Fruit fly (Drosophila melanogaster) Kc167 (cell line): ENCODE measurements around the gene CG6885.

Experiments
- Myc ChIP-seq: fragments of >200 bp; optimal IDR thresholded peaks from 2 replicates; lab custom pipeline; 2017; ENCODE audit warnings: missing external identifiers
- h ChIP-seq: fragments of >200 bp; optimal IDR thresholded peaks from 3 replicates; lab custom pipeline; 2018; ENCODE audit warnings: missing external identifiers
- insv ChIP-seq: fragments of >200 bp; optimal IDR thresholded peaks from 3 replicates; lab custom pipeline; 2018; ENCODE audit warnings: missing external identifiers
- psq ChIP-seq: fragments of >200 bp; optimal IDR thresholded peaks from 2 replicates; lab custom pipeline; 2017; ENCODE audit warnings: missing external identifiers

DNA sequence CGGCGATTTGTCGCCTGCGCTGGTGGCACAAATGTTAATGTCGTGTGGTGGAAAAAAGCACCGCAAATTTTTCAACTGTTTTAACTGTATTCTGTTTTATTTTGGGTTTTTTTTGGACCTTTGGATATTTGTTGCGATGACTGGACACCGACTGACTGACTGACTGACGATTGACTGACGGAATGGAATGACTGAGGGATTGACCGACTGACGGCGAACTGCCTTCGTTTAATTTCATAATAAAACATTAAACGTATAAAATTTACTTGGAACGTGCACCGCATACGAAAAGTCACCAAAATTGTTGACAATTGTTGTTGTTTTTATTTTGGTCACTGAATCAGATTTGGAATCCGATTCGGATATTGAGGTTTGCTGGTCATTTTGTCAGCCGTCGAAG is 25.5 kb downstream of the CG6885 start:
- TF ChIP-seq Myc (lab: Kevin White, UChicago) (no peak), psq (lab: Kevin White, UChicago) (no peak), insv (lab: Kevin White, UChicago) (no peak), h (lab: Kevin White, UChicago) (no peak)
